Worm (Caenorhabditis elegans) whole organism, late embryonic: ENCODE measurements around the gene gpr-1.

ENCODE experiments used
- K09A11.1 ChIP-seq: sonication (generic microtip); optimal IDR thresholded peaks from 2 replicates; lab custom pipeline; 2017; ENCODE audit warnings: antibody characterized with exemption, mild to moderate bottlenecking, missing genetic modification characterization, missing compliant biosample characterization; ENCODE audit not compliant: insufficient read depth
- Y22D7AL.16 ChIP-seq: sonication (generic microtip); optimal IDR thresholded peaks from 2 replicates; lab custom pipeline; 2016; ENCODE audit warnings: missing genetic modification characterization, missing compliant biosample characterization
- ahr-1 ChIP-seq: sonication (generic microtip); optimal IDR thresholded peaks from 2 replicates; lab custom pipeline; 2016; ENCODE audit warnings: missing genetic modification characterization, missing compliant biosample characterization
- ceh-18 ChIP-seq: sonication (generic microtip); optimal IDR thresholded peaks from 2 replicates; lab custom pipeline; 2016; ENCODE audit warnings: missing genetic modification characterization, missing compliant biosample characterization
- ceh-19 ChIP-seq: fragments of 200-800 bp; sonication (Bioruptor generic); optimal IDR thresholded peaks from 2 replicates; lab custom pipeline; 2018; ENCODE audit warnings: mild to moderate bottlenecking, missing genetic modification characterization, missing compliant biosample characterization
- ceh-22 ChIP-seq: sonication (generic microtip); optimal IDR thresholded peaks from 2 replicates; lab custom pipeline; 2017; ENCODE audit warnings: missing biosample characterization, missing genetic modification characterization
- ceh-24 ChIP-seq: sonication (generic microtip); optimal IDR thresholded peaks from 2 replicates; lab custom pipeline; 2016; ENCODE audit warnings: mild to moderate bottlenecking, missing genetic modification characterization, missing compliant biosample characterization
- ceh-31 ChIP-seq: sonication (generic microtip); optimal IDR thresholded peaks from 2 replicates; lab custom pipeline; 2016; ENCODE audit warnings: missing genetic modification characterization, missing compliant biosample characterization
- ceh-45 ChIP-seq: fragments of 200-800 bp; sonication (Bioruptor generic); IDR thresholded peaks from 2 replicates; pipeline ENCODE4 v1.3.6; 2022; ENCODE audit warnings: missing genetic modification reagents, missing genetic modification characterization, missing compliant biosample characterization
- ceh-48 ChIP-seq: sonication (generic microtip); optimal IDR thresholded peaks from 2 replicates; lab custom pipeline; 2016; ENCODE audit warnings: missing genetic modification characterization, inconsistent platforms, missing compliant biosample characterization
- ceh-6 ChIP-seq: fragments of 200-800 bp; sonication (Bioruptor generic); optimal IDR thresholded peaks from 2 replicates; lab custom pipeline; 2018; ENCODE audit warnings: mild to moderate bottlenecking, missing genetic modification characterization, missing compliant biosample characterization
- ceh-9 ChIP-seq: sonication (generic microtip); optimal IDR thresholded peaks from 2 replicates; lab custom pipeline; 2016; ENCODE audit warnings: mild to moderate bottlenecking, missing genetic modification characterization, inconsistent platforms, missing compliant biosample characterization
- che-1 ChIP-seq: sonication (generic microtip); optimal IDR thresholded peaks from 2 replicates; lab custom pipeline; 2016; ENCODE audit warnings: mild to moderate bottlenecking, missing genetic modification characterization, missing compliant biosample characterization
- dmd-4 ChIP-seq: sonication (generic microtip); optimal IDR thresholded peaks from 2 replicates; lab custom pipeline; 2016; ENCODE audit warnings: borderline replicate concordance, missing genetic modification characterization, missing compliant biosample characterization
- elt-2 ChIP-seq: sonication (generic microtip); optimal IDR thresholded peaks from 2 replicates; lab custom pipeline; 2016; ENCODE audit warnings: missing genetic modification reagents, missing genetic modification characterization, missing compliant biosample characterization
- elt-4 ChIP-seq: sonication (generic microtip); optimal IDR thresholded peaks from 2 replicates; lab custom pipeline; 2016; ENCODE audit warnings: missing genetic modification characterization, missing compliant biosample characterization
- ets-4 ChIP-seq: sonication (generic microtip); optimal IDR thresholded peaks from 2 replicates; lab custom pipeline; 2016; ENCODE audit warnings: missing genetic modification characterization, missing compliant biosample characterization
- fax-1 ChIP-seq: sonication (generic microtip); optimal IDR thresholded peaks from 2 replicates; lab custom pipeline; 2016; ENCODE audit warnings: missing genotype, missing genetic modification characterization, missing compliant biosample characterization
- fkh-10 ChIP-seq: fragments of 150-350 bp; optimal IDR thresholded peaks from 2 replicates; lab custom pipeline; 2014; ENCODE audit warnings: missing biosample characterization, missing genetic modification reagents, missing genetic modification characterization
- fkh-6 ChIP-seq: sonication (generic microtip); optimal IDR thresholded peaks from 2 replicates; lab custom pipeline; 2016; ENCODE audit warnings: missing genetic modification characterization, missing compliant biosample characterization
- gmeb-2 ChIP-seq: sonication (generic microtip); optimal IDR thresholded peaks from 2 replicates; lab custom pipeline; 2016; ENCODE audit warnings: missing genetic modification characterization, inconsistent platforms, missing compliant biosample characterization
- hlh-15 ChIP-seq: sonication (generic microtip); optimal IDR thresholded peaks from 2 replicates; lab custom pipeline; 2016; ENCODE audit warnings: missing genetic modification characterization, missing compliant biosample characterization
- hlh-30 ChIP-seq: sonication (generic microtip); optimal IDR thresholded peaks from 2 replicates; lab custom pipeline; 2017; ENCODE audit warnings: antibody characterized with exemption, missing genetic modification characterization, missing compliant biosample characterization; ENCODE audit not compliant: insufficient read depth
- hlh-8 ChIP-seq: sonication (generic microtip); optimal IDR thresholded peaks from 2 replicates; lab custom pipeline; 2016; ENCODE audit warnings: missing genotype, missing genetic modification characterization, missing compliant biosample characterization
- lin-11 ChIP-seq: fragments of 200-800 bp; sonication (Bioruptor generic); optimal IDR thresholded peaks from 2 replicates; lab custom pipeline; 2018; ENCODE audit warnings: mild to moderate bottlenecking, missing genetic modification characterization, missing compliant biosample characterization
- mec-3 ChIP-seq: sonication (generic microtip); optimal IDR thresholded peaks from 2 replicates; lab custom pipeline; 2016; ENCODE audit warnings: borderline replicate concordance, missing genetic modification characterization, missing compliant biosample characterization
- nhr-11 ChIP-seq: fragments of 150-350 bp; optimal IDR thresholded peaks from 2 replicates; lab custom pipeline; 2014; ENCODE audit warnings: missing biosample characterization, missing genetic modification characterization
- nhr-232 ChIP-seq: sonication (generic microtip); optimal IDR thresholded peaks from 2 replicates; lab custom pipeline; 2016; ENCODE audit warnings: missing genetic modification characterization, missing compliant biosample characterization
- pax-1 ChIP-seq: fragments of 150-350 bp; optimal IDR thresholded peaks from 2 replicates; lab custom pipeline; 2014; ENCODE audit warnings: missing biosample characterization, missing genetic modification characterization
- pha-2 ChIP-seq: sonication (generic microtip); optimal IDR thresholded peaks from 2 replicates; lab custom pipeline; 2017; ENCODE audit warnings: mild to moderate bottlenecking, missing genetic modification characterization, missing compliant biosample characterization
- pqm-1 ChIP-seq: sonication (generic microtip); optimal IDR thresholded peaks from 2 replicates; lab custom pipeline; 2016; ENCODE audit warnings: missing genetic modification characterization, missing compliant biosample characterization
- sox-2 ChIP-seq: fragments of 200-800 bp; sonication (Bioruptor generic); IDR thresholded peaks from 2 replicates; pipeline ENCODE4 v1.3.6; 2022; ENCODE audit warnings: missing genetic modification reagents, missing genetic modification characterization, missing compliant biosample characterization
- syd-9 ChIP-seq: sonication (generic microtip); optimal IDR thresholded peaks from 2 replicates; lab custom pipeline; 2016; ENCODE audit warnings: mild to moderate bottlenecking, missing genetic modification characterization, moderate library complexity, missing compliant biosample characterization
- ttx-3 ChIP-seq: sonication (generic microtip); optimal IDR thresholded peaks from 2 replicates; lab custom pipeline; 2016; ENCODE audit warnings: missing genetic modification reagents, missing genetic modification characterization, missing compliant biosample characterization
- unc-3 ChIP-seq, 2 experiments: fragments of 200-800 bp in 1 of 2; sonication (Bioruptor generic) in 1 of 2; sonication (generic microtip) in 1 of 2; conservative IDR thresholded peaks in 1 of 2; optimal IDR thresholded peaks in 1 of 2; 2 replicates each; pipeline versions ENCODE4 v1.3.6 to Lab custom; 2016 to 2022; ENCODE audit warnings: missing compliant biosample characterization in 2 of 2, missing genetic modification characterization in 2 of 2, missing genetic modification reagents in 1 of 2
- unc-42 ChIP-seq: sonication (generic microtip); optimal IDR thresholded peaks from 2 replicates; lab custom pipeline; 2016; ENCODE audit warnings: missing genotype, missing genetic modification characterization, missing compliant biosample characterization
- zip-5 ChIP-seq: sonication (generic microtip); optimal IDR thresholded peaks from 2 replicates; lab custom pipeline; 2016; ENCODE audit warnings: missing genetic modification characterization, missing compliant biosample characterization

gpr-1 gene

ce11 chrIII:8622435-8622834, 6.3 kb upstream of the gpr-1 start, which contains the start of gene ceh-16:
TSS of gene ceh-16 (plus strand) at chrIII:8622735.
- TF ChIP-seq ceh-19 (GFP tag; lab: Kevin White, UChicago), result no peak
- no peak for TF ChIP-seq ceh-45 (GFP tag; lab: Robert Waterston, UW)
- TF ChIP-seq ceh-22 (tag; lab: Kevin White, UChicago), result no peak
- TF ChIP-seq lin-11 (tag; lab: Kevin White, UChicago), result no peak
- TF ChIP-seq fkh-6 (tag; lab: Kevin White, UChicago), result no peak
- TF ChIP-seq unc-3 (GFP tag; conservative IDR thresholded peaks at IDR 0.05; lab: Robert Waterston, UW), result no peak
- no peak for TF ChIP-seq unc-3 (tag; optimal IDR thresholded peaks at IDR 0.05; lab: Kevin White, UChicago)
- TF ChIP-seq ceh-18, result no peak
- no peak for TF ChIP-seq nhr-11 (tag; lab: Kevin White, UChicago)
- TF ChIP-seq ahr-1 (tag; lab: Kevin White, UChicago), result no peak
- no peak for TF ChIP-seq syd-9 (tag; lab: Kevin White, UChicago)
- TF ChIP-seq elt-4 (tag; lab: Kevin White, UChicago), result no peak
- TF ChIP-seq pqm-1 (tag; lab: Kevin White, UChicago), result no peak
- no peak for TF ChIP-seq ttx-3 (tag; lab: Kevin White, UChicago)

ce11 chrIII:8625125-8625524, 3.6 kb upstream of the gpr-1 start:
- TF ChIP-seq fkh-6 (tag; lab: Kevin White, UChicago), result no peak
- TF ChIP-seq lin-11 (tag; lab: Kevin White, UChicago), result no peak
- TF ChIP-seq hlh-15, result no peak
- no peak for TF ChIP-seq hlh-8 (tag; lab: Kevin White, UChicago)
- TF ChIP-seq unc-3 (GFP tag; conservative IDR thresholded peaks at IDR 0.05; lab: Robert Waterston, UW), result no peak
- TF ChIP-seq unc-3 (tag; optimal IDR thresholded peaks at IDR 0.05; lab: Kevin White, UChicago), result no peak
- TF ChIP-seq ahr-1 (tag; lab: Kevin White, UChicago), result no peak
- no peak for TF ChIP-seq che-1 (tag; lab: Kevin White, UChicago)
- no peak for TF ChIP-seq pha-2 (tag; lab: Kevin White, UChicago)
- TF ChIP-seq dmd-4 (tag; lab: Kevin White, UChicago), result no peak
- TF ChIP-seq ttx-3 (tag; lab: Kevin White, UChicago), result no peak
- TF ChIP-seq elt-2 (tag; lab: Kevin White, UChicago), result no peak
- TF ChIP-seq ceh-31 (tag; lab: Kevin White, UChicago), result no peak
- TF ChIP-seq ets-4 (tag; lab: Kevin White, UChicago), result no peak
- no peak for TF ChIP-seq K09A11.1 (tag; lab: Kevin White, UChicago)
- TF ChIP-seq ceh-9, result no peak

- TF ChIP-seq unc-42 (tag; lab: Kevin White, UChicago) (peak; percentile 6), che-1 (tag; lab: Kevin White, UChicago) (no peak)
These were observed 2.1 kb downstream of the gpr-1 start, which contains the start of gene dnj-10 for ce11 chrIII:8630833-8631232. TSS of gene dnj-10 (plus strand) at chrIII:8631165.

ce11 chrIII:8636803-8637202, 8.1 kb downstream of the gpr-1 start:
- no peak for TF ChIP-seq fax-1 (tag; lab: Kevin White, UChicago)

- TF ChIP-seq hlh-30 (tag; lab: Kevin White, UChicago), result no peak
- TF ChIP-seq ceh-48 (tag; lab: Kevin White, UChicago), result no peak
- TF ChIP-seq mec-3, result no peak
- TF ChIP-seq pax-1 (tag; lab: Kevin White, UChicago), result no peak
- TF ChIP-seq sox-2 (GFP tag; lab: Robert Waterston, UW), result no peak
- no peak for TF ChIP-seq ceh-19 (GFP tag; lab: Kevin White, UChicago)
- no peak for TF ChIP-seq ceh-24 (tag; lab: Kevin White, UChicago)
- no peak for TF ChIP-seq fax-1 (tag; lab: Kevin White, UChicago)
- no peak for TF ChIP-seq fkh-10 (GFP tag; lab: Kevin White, UChicago)
- TF ChIP-seq gmeb-2 (tag; lab: Kevin White, UChicago), result no peak
- no peak for TF ChIP-seq ceh-6 (GFP tag; lab: Kevin White, UChicago)
- no peak for TF ChIP-seq Y22D7AL.16 (tag; lab: Kevin White, UChicago)
- no peak for TF ChIP-seq elt-2 (tag; lab: Kevin White, UChicago)
- TF ChIP-seq nhr-232, result no peak
- no peak for TF ChIP-seq ets-4 (tag; lab: Kevin White, UChicago)
- TF ChIP-seq ceh-22 (tag; lab: Kevin White, UChicago), result no peak
- no peak for TF ChIP-seq zip-5 (tag; lab: Kevin White, UChicago)
- TF ChIP-seq hlh-15, result no peak
- TF ChIP-seq nhr-11 (tag; lab: Kevin White, UChicago), result no peak
- TF ChIP-seq ttx-3 (tag; lab: Kevin White, UChicago), result no peak
These were observed 10.6 kb downstream of the gpr-1 start, which contains the start of gene fip-1 for ce11 chrIII:8639188-8639795. TSS of gene fip-1 (plus strand) at chrIII:8639745.
